Worm (Caenorhabditis elegans): ENCODE data around the gene K01A6.6.

ce11 chrIV:11787793-11788192 is 52.7 kb downstream of the K01A6.6 start:
- TF ChIP-seq unc-42 (tag; optimal IDR thresholded peaks at IDR 0.05) (no peak), sdc-2 (tag; optimal IDR thresholded peaks at IDR 0.05) (no peak), pha-4 (tag; optimal IDR thresholded peaks at IDR 0.05) (no peak), ceh-45 (GFP tag; IDR thresholded peaks at IDR 0.05) (no peak), madf-2 (tag; optimal IDR thresholded peaks at IDR 0.05) (no peak), syd-9 (tag; optimal IDR thresholded peaks at IDR 0.05) (no peak), pha-2 (tag; optimal IDR thresholded peaks at IDR 0.05) (no peak), dve-1 (tag; optimal IDR thresholded peaks at IDR 0.05) (no peak), Y22D7AL.16 (tag; optimal IDR thresholded peaks at IDR 0.05) (no peak), zip-5 (tag; optimal IDR thresholded peaks at IDR 0.05) (no peak)

Data from whole organism, late embryonic.